Worm (Caenorhabditis elegans): Measurements from ENCODE around the gene C02B8.6.

DNA sequence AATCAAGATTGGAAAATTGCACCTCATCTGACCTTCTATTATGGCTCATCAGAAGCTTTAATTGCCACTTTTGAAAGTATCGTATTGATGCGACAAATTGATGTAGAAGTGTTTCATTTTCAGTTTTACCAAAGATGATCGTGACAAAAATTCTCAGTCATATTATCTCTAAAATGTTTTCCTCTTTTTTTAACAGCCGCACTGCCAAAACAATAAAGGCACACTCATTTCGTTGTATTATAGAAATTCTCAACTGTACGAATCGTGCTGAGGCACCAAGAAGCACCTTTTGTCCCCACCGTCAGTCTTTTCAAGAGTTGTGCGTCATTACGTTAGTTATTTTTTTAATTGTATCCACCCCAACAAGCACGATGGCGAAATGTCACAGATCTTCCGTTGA lies 28.2 kb downstream of the C02B8.6 start, which contains the start of gene K07E3.9:
- TF ChIP-seq ama-1 (optimal IDR thresholded peaks at IDR 0.05) (no peak), F13C5.2 (tag; optimal IDR thresholded peaks at IDR 0.05) (no peak), pes-1 (GFP tag; IDR thresholded peaks at IDR 0.05) (no peak), tra-4 (tag; optimal IDR thresholded peaks at IDR 0.05) (no peak), B0310.2 (tag; optimal IDR thresholded peaks at IDR 0.05) (no peak), sea-1 (GFP tag; conservative IDR thresholded peaks at IDR 0.05) (no peak), ceh-13 (GFP tag; optimal IDR thresholded peaks at IDR 0.05) (no peak)

Data from whole organism, early embryonic.